Worm (Caenorhabditis elegans) whole organism, young adult: Measurements from ENCODE around the gene bre-2.

Experiments
- Y53F4B.3 ChIP-seq: fragments of 200-800 bp; sonication (Bioruptor generic); IDR thresholded peaks from 2 replicates; pipeline ENCODE4 v1.3.6; 2022; ENCODE audit warnings: missing genetic modification reagents, missing genetic modification characterization, missing compliant biosample characterization
- bed-2 ChIP-seq: fragments of 200-800 bp; sonication (Bioruptor generic); IDR thresholded peaks from 2 replicates; pipeline ENCODE4 v1.3.6; 2022; ENCODE audit warnings: missing genetic modification reagents, missing genetic modification characterization, missing compliant biosample characterization
- ceh-79 ChIP-seq: sonication (generic microtip); optimal IDR thresholded peaks from 2 replicates; lab custom pipeline; 2017; ENCODE audit warnings: mild to moderate bottlenecking, missing genetic modification characterization, missing compliant biosample characterization
- let-526 ChIP-seq: fragments of 200-800 bp; sonication (Bioruptor generic); IDR thresholded peaks from 2 replicates; pipeline ENCODE4 v1.3.6; 2022; ENCODE audit warnings: missing genetic modification reagents, missing genetic modification characterization, missing compliant biosample characterization

- TF ChIP-seq ceh-79 (tag; lab: Kevin White, UChicago) (no peak), bed-2 (GFP tag; lab: Robert Waterston, UW) (no peak), Y53F4B.3 (GFP tag; lab: Robert Waterston, UW) (no peak), let-526 (GFP tag; lab: Robert Waterston, UW) (no peak)
Measured at ce11 chrIII:13107307-13107706, 32.1 kb downstream of the bre-2 start, which contains the start of gene dhhc-8.
